Worm (Caenorhabditis elegans) whole organism, young adult: Measurements from ENCODE around the gene C15H9.3.

Source experiments
- B0019.2 ChIP-seq: fragments of 200-800 bp; sonication (Bioruptor generic); conservative IDR thresholded peaks from 2 replicates; pipeline ENCODE4 v1.3.6; 2022; ENCODE audit warnings: missing genetic modification reagents, missing genetic modification characterization, missing compliant biosample characterization
- B0261.1 ChIP-seq: sonication (generic microtip); optimal IDR thresholded peaks from 2 replicates; lab custom pipeline; 2016; ENCODE audit warnings: mild to moderate bottlenecking, missing genetic modification characterization, moderate library complexity, missing compliant biosample characterization
- C06A6.2 ChIP-seq: fragments of 200-800 bp; sonication (Bioruptor generic); conservative IDR thresholded peaks from 2 replicates; pipeline ENCODE4 v1.3.6; 2022; ENCODE audit warnings: missing genetic modification characterization, missing compliant biosample characterization
- C17E4.6 ChIP-seq: fragments of 200-800 bp; sonication (Bioruptor generic); IDR thresholded peaks from 2 replicates; pipeline ENCODE4 v1.3.6; 2022; ENCODE audit warnings: missing genetic modification reagents, missing genetic modification characterization, missing compliant biosample characterization
- F10E7.11 ChIP-seq: sonication (generic microtip); optimal IDR thresholded peaks from 2 replicates; lab custom pipeline; 2017; ENCODE audit warnings: mild to moderate bottlenecking, missing genetic modification characterization, moderate library complexity, missing compliant biosample characterization
- F23B12.7 ChIP-seq: sonication (generic microtip); optimal IDR thresholded peaks from 2 replicates; lab custom pipeline; 2017; ENCODE audit warnings: missing genetic modification characterization, mild to moderate bottlenecking, missing compliant biosample characterization, antibody characterized with exemption, moderate library complexity; ENCODE audit not compliant: insufficient read depth
- F33H1.4 ChIP-seq: fragments of 200-800 bp; sonication (Bioruptor generic); IDR thresholded peaks from 2 replicates; pipeline ENCODE4 v1.3.6; 2022; ENCODE audit warnings: missing genetic modification reagents, missing genetic modification characterization, missing compliant biosample characterization
- F37B4.10 ChIP-seq: fragments of 200-800 bp; sonication (Bioruptor generic); IDR thresholded peaks from 2 replicates; pipeline ENCODE4 v1.3.6; 2022; ENCODE audit warnings: missing genetic modification characterization, missing compliant biosample characterization
- K11D2.4 ChIP-seq: fragments of 200-800 bp; sonication (Bioruptor generic); IDR thresholded peaks from 2 replicates; pipeline ENCODE4 v1.3.6; 2022; ENCODE audit warnings: missing genetic modification reagents, missing genetic modification characterization, missing compliant biosample characterization
- K12H6.12 ChIP-seq: fragments of 200-800 bp; sonication (Bioruptor generic); optimal IDR thresholded peaks from 2 replicates; lab custom pipeline; 2018; ENCODE audit warnings: mild to moderate bottlenecking, missing genetic modification characterization, missing compliant biosample characterization
- T26A5.8 ChIP-seq: sonication (generic microtip); optimal IDR thresholded peaks from 2 replicates; lab custom pipeline; 2016; ENCODE audit warnings: missing genetic modification characterization, missing compliant biosample characterization
- Y53F4B.3 ChIP-seq: fragments of 200-800 bp; sonication (Bioruptor generic); IDR thresholded peaks from 2 replicates; pipeline ENCODE4 v1.3.6; 2022; ENCODE audit warnings: missing genetic modification reagents, missing genetic modification characterization, missing compliant biosample characterization
- Y56A3A.18 ChIP-seq: fragments of 200-800 bp; sonication (Bioruptor generic); IDR thresholded peaks from 2 replicates; pipeline ENCODE4 v1.3.6; 2022; ENCODE audit warnings: missing genetic modification reagents, missing genetic modification characterization, missing compliant biosample characterization
- ZK185.1 ChIP-seq: sonication (generic microtip); optimal IDR thresholded peaks from 2 replicates; lab custom pipeline; 2016; ENCODE audit warnings: mild to moderate bottlenecking, missing genetic modification characterization, missing compliant biosample characterization; ENCODE audit not compliant: poor library complexity, severe bottlenecking
- athp-1 ChIP-seq: sonication (generic microtip); optimal IDR thresholded peaks from 2 replicates; lab custom pipeline; 2017; ENCODE audit warnings: mild to moderate bottlenecking, missing genetic modification characterization, missing compliant biosample characterization
- attf-5 ChIP-seq: fragments of 200-800 bp; sonication (Bioruptor generic); optimal IDR thresholded peaks from 2 replicates; lab custom pipeline; 2018; ENCODE audit warnings: mild to moderate bottlenecking, missing genetic modification characterization, missing compliant biosample characterization
- attf-6 ChIP-seq: fragments of 200-800 bp; sonication (Bioruptor generic); IDR thresholded peaks from 2 replicates; pipeline ENCODE4 v1.3.6; 2022; ENCODE audit warnings: missing genetic modification reagents, missing genetic modification characterization, missing compliant biosample characterization
- bed-2 ChIP-seq: fragments of 200-800 bp; sonication (Bioruptor generic); IDR thresholded peaks from 2 replicates; pipeline ENCODE4 v1.3.6; 2022; ENCODE audit warnings: missing genetic modification reagents, missing genetic modification characterization, missing compliant biosample characterization
- dpl-1 ChIP-seq: fragments of 150-350 bp; optimal IDR thresholded peaks from 2 replicates; lab custom pipeline; 2014; ENCODE audit warnings: missing biosample characterization, missing genetic modification reagents, missing genetic modification characterization
- egl-44 ChIP-seq: fragments of 200-800 bp; sonication (Bioruptor generic); IDR thresholded peaks from 2 replicates; pipeline ENCODE4 v1.3.6; 2022; ENCODE audit warnings: missing genetic modification reagents, missing genetic modification characterization, missing compliant biosample characterization
- egrh-3 ChIP-seq: fragments of 200-800 bp; sonication (Bioruptor generic); IDR thresholded peaks from 2 replicates; pipeline ENCODE4 v1.3.6; 2022; ENCODE audit warnings: missing genetic modification reagents, missing genetic modification characterization, missing compliant biosample characterization
- ekl-4 ChIP-seq: fragments of 200-800 bp; sonication (Bioruptor generic); IDR thresholded peaks from 2 replicates; pipeline ENCODE4 v1.3.6; 2022; ENCODE audit warnings: missing genetic modification reagents, missing genetic modification characterization, missing compliant biosample characterization
- gei-17 ChIP-seq: fragments of 200-800 bp; sonication (Bioruptor generic); optimal IDR thresholded peaks from 2 replicates; lab custom pipeline; 2018; ENCODE audit warnings: mild to moderate bottlenecking, missing genetic modification characterization, missing compliant biosample characterization
- hlh-26 ChIP-seq: fragments of 200-800 bp; sonication (Bioruptor generic); conservative IDR thresholded peaks from 2 replicates; pipeline ENCODE4 v1.3.6; 2022; ENCODE audit warnings: missing genetic modification reagents, missing genetic modification characterization, missing compliant biosample characterization
- hmg-20 ChIP-seq: fragments of 200-800 bp; sonication (Bioruptor generic); IDR thresholded peaks from 2 replicates; pipeline ENCODE4 v1.3.6; 2022; ENCODE audit warnings: missing genetic modification reagents, missing genetic modification characterization, missing compliant biosample characterization
- lag-1 ChIP-seq: fragments of 200-800 bp; sonication (Bioruptor generic); IDR thresholded peaks from 2 replicates; pipeline ENCODE4 v1.3.6; 2022; ENCODE audit warnings: missing genetic modification reagents, missing genetic modification characterization, missing compliant biosample characterization
- let-526 ChIP-seq: fragments of 200-800 bp; sonication (Bioruptor generic); IDR thresholded peaks from 2 replicates; pipeline ENCODE4 v1.3.6; 2022; ENCODE audit warnings: missing genetic modification reagents, missing genetic modification characterization, missing compliant biosample characterization
- lin-26 ChIP-seq: fragments of 200-800 bp; sonication (Bioruptor generic); IDR thresholded peaks from 2 replicates; pipeline ENCODE4 v1.3.6; 2022; ENCODE audit warnings: missing genetic modification reagents, missing genetic modification characterization, missing compliant biosample characterization
- lin-35 ChIP-seq, 3 experiments: fragments of 150-350 bp in 2 of 3; sonication (generic microtip) in 1 of 3; optimal IDR thresholded peaks; 2 replicates each; lab custom pipeline; 2014 to 2018; ENCODE audit warnings: missing biosample characterization in 3 of 3, missing genetic modification characterization in 3 of 3, missing genetic modification reagents in 3 of 3
- lin-40 ChIP-seq: sonication (generic microtip); optimal IDR thresholded peaks from 2 replicates; lab custom pipeline; 2016; ENCODE audit warnings: missing genetic modification characterization, mild to moderate bottlenecking, missing compliant biosample characterization, missing genotype, missing genetic modification reagents
- mxl-1 ChIP-seq: sonication (generic microtip); optimal IDR thresholded peaks from 2 replicates; lab custom pipeline; 2016; ENCODE audit warnings: missing genetic modification characterization, missing compliant biosample characterization
- nfya-2 ChIP-seq: fragments of 200-800 bp; sonication (Bioruptor generic); IDR thresholded peaks from 2 replicates; pipeline ENCODE4 v1.3.6; 2022; ENCODE audit warnings: missing genetic modification reagents, missing genetic modification characterization, missing compliant biosample characterization
- nhr-80 ChIP-seq: sonication (generic microtip); optimal IDR thresholded peaks from 2 replicates; lab custom pipeline; 2016; ENCODE audit warnings: missing genetic modification characterization, missing compliant biosample characterization
- nhr-90 ChIP-seq: sonication (generic microtip); optimal IDR thresholded peaks from 2 replicates; lab custom pipeline; 2016; ENCODE audit warnings: missing genotype, mild to moderate bottlenecking, missing genetic modification characterization, missing compliant biosample characterization
- pbrm-1 ChIP-seq: fragments of 200-800 bp; sonication (Bioruptor generic); IDR thresholded peaks from 2 replicates; pipeline ENCODE4 v1.3.6; 2022; ENCODE audit warnings: missing genetic modification reagents, missing genetic modification characterization, missing compliant biosample characterization
- pha-4 ChIP-seq: fragments of 150-350 bp; sonication (generic microtip); optimal IDR thresholded peaks from 2 replicates; lab custom pipeline; 2014; ENCODE audit warnings: missing biosample characterization, missing genetic modification reagents, missing genetic modification characterization
- rec-8 ChIP-seq, 2 experiments: sonication (generic microtip); optimal IDR thresholded peaks; 2 replicates each; lab custom pipeline; 2016; ENCODE audit warnings: mild to moderate bottlenecking in 2 of 2, missing genetic modification characterization in 2 of 2, missing genetic modification reagents in 2 of 2, missing genotype in 2 of 2, missing biosample characterization in 1 of 2, missing compliant biosample characterization in 1 of 2, moderate library complexity in 1 of 2
- sea-2 ChIP-seq: fragments of 200-800 bp; sonication (Bioruptor generic); IDR thresholded peaks from 2 replicates; pipeline ENCODE4 v1.3.6; 2022; ENCODE audit warnings: missing genetic modification characterization, missing compliant biosample characterization
- somi-1 ChIP-seq: fragments of 200-800 bp; sonication (Bioruptor generic); optimal IDR thresholded peaks from 2 replicates; lab custom pipeline; 2018; ENCODE audit warnings: mild to moderate bottlenecking, missing genetic modification characterization, missing compliant biosample characterization
- sptf-2 ChIP-seq: fragments of 200-800 bp; sonication (Bioruptor generic); optimal IDR thresholded peaks from 2 replicates; lab custom pipeline; 2018; ENCODE audit warnings: mild to moderate bottlenecking, missing genetic modification characterization, missing compliant biosample characterization
- tlf-1 ChIP-seq: fragments of 200-800 bp; sonication (Bioruptor generic); optimal IDR thresholded peaks from 2 replicates; lab custom pipeline; 2018; ENCODE audit warnings: mild to moderate bottlenecking, missing genetic modification characterization, missing compliant biosample characterization
- unc-130 ChIP-seq: sonication (generic microtip); optimal IDR thresholded peaks from 2 replicates; lab custom pipeline; 2016; ENCODE audit warnings: missing genetic modification reagents, missing genetic modification characterization, missing compliant biosample characterization
- unc-62 ChIP-seq: fragments of 150-350 bp; optimal IDR thresholded peaks from 2 replicates; lab custom pipeline; 2014; ENCODE audit warnings: missing biosample characterization, missing genetic modification reagents, missing genetic modification characterization
- zfh-2 ChIP-seq: fragments of 200-800 bp; sonication (Bioruptor generic); conservative IDR thresholded peaks from 2 replicates; pipeline ENCODE4 v1.3.6; 2022; ENCODE audit warnings: missing genetic modification reagents, missing genetic modification characterization, missing compliant biosample characterization

Gene C15H9.3

DNA sequence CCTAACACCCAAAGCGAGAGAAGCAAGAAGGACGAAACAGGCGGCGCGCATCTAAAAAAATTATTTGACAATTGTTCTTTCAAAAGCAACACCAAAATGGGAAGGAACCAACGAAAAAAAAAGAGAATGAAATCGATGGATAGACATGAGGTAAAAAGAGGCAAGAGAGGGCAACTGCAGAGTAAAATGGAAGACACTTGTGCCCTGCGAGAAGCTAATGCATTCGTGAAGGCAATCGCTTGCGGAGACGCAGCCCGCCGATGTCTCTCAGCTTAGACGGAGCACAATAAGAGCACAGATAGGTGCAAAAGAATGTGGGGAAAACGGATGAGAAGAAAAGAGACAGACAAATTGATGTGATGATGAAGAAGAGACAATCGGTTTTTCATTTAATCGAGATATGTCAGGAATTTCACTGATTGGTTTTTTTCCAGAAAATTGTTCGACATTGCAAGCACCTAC is 12.7 kb downstream of the C15H9.3 start, which contains the start of gene C15H9.9 (continued):
- TF ChIP-seq Y53F4B.3 (GFP tag; lab: Robert Waterston, UW) = no peak
- no peak for TF ChIP-seq rec-8 (tag; optimal IDR thresholded peaks at IDR 0.05; lab: Kevin White, UChicago)
- TF ChIP-seq F37B4.10 (GFP tag; lab: Robert Waterston, UW) = no peak
- no peak for TF ChIP-seq hmg-20 (GFP tag; lab: Robert Waterston, UW)
- TF ChIP-seq sptf-2 = no peak
- TF ChIP-seq zfh-2 (GFP tag; lab: Robert Waterston, UW) = peak; percentile 53
- TF ChIP-seq gei-17 (GFP tag; lab: Kevin White, UChicago) = no peak
- no peak for TF ChIP-seq K11D2.4
- no peak for TF ChIP-seq T26A5.8 (tag; lab: Kevin White, UChicago)
- no peak for TF ChIP-seq B0019.2
- TF ChIP-seq hlh-26 (GFP tag; lab: Robert Waterston, UW) = no peak
- TF ChIP-seq nfya-2 (GFP tag; lab: Robert Waterston, UW) = no peak
- TF ChIP-seq egrh-3 (GFP tag; lab: Robert Waterston, UW) = no peak
- TF ChIP-seq C06A6.2 (GFP tag; lab: Robert Waterston, UW) = no peak
- no peak for TF ChIP-seq F10E7.11 (tag; lab: Kevin White, UChicago)
- no peak for TF ChIP-seq unc-62
- TF ChIP-seq bed-2 (GFP tag; lab: Robert Waterston, UW) = no peak
- no peak for TF ChIP-seq sea-2 (GFP tag; lab: Robert Waterston, UW)
- TF ChIP-seq attf-6 = no peak
- no peak for TF ChIP-seq pha-4 (tag; lab: Kevin White, UChicago)
- TF ChIP-seq F33H1.4 (GFP tag; lab: Robert Waterston, UW) = no peak
- TF ChIP-seq ZK185.1 (tag; lab: Kevin White, UChicago) = no peak
- no peak for TF ChIP-seq dpl-1 (GFP tag; lab: Kevin White, UChicago)
- no peak for TF ChIP-seq pbrm-1 (GFP tag; lab: Robert Waterston, UW)
- TF ChIP-seq lin-35 (GFP tag; optimal IDR thresholded peaks at IDR 0.05; lab: Kevin White, UChicago) = no peak
- no peak for TF ChIP-seq F23B12.7 (tag; lab: Kevin White, UChicago)
- no peak for TF ChIP-seq let-526 (GFP tag; lab: Robert Waterston, UW)
- 0 out of 2 replicates have a peak, but pooled peaks have one; percentile 22 for TF ChIP-seq C17E4.6 (GFP tag; lab: Robert Waterston, UW)
- no peak for TF ChIP-seq lin-40 (tag; lab: Kevin White, UChicago)
- TF ChIP-seq lag-1 (GFP tag; lab: Robert Waterston, UW) = no peak
- TF ChIP-seq nhr-80 (tag; lab: Kevin White, UChicago) = peak; percentile 34
- no peak for TF ChIP-seq egl-44 (GFP tag; lab: Robert Waterston, UW)
- no peak for TF ChIP-seq ekl-4
- TF ChIP-seq attf-5 (GFP tag; lab: Kevin White, UChicago) = no peak

DNA sequence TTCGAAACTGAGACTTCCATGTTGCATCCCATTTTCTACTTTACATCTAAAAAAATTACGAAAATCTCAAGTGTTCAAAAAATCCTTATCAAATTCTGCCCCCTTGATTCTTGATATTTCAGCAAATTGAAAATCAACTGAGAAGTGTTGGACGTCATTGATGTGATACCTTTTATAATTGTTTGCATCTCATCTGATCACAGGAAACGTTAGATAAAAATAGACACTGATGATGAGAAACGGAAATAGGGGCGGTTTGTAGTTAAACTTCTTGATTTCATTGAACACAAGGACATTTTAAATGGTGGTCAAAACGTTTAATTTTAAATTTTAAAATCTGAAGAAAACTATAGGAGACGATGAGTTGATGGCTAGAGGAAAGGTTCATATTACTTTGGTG is 13.2 kb downstream of the C15H9.3 start:
- TF ChIP-seq B0261.1 (tag; lab: Kevin White, UChicago) (no peak), athp-1 (tag; lab: Kevin White, UChicago) (no peak), Y56A3A.18 (GFP tag; lab: Robert Waterston, UW) (no peak), unc-130 (no peak), lin-35 (GFP tag; optimal IDR thresholded peaks at IDR 0.05; lab: Kevin White, UChicago) (no peak), K12H6.12 (no peak), attf-6 (no peak), nhr-90 (tag; lab: Kevin White, UChicago) (no peak), bed-2 (GFP tag; lab: Robert Waterston, UW) (no peak), somi-1 (no peak), mxl-1 (tag; lab: Kevin White, UChicago) (no peak), lin-26 (GFP tag; lab: Robert Waterston, UW) (no peak), zfh-2 (GFP tag; lab: Robert Waterston, UW) (no peak), tlf-1 (GFP tag; lab: Kevin White, UChicago) (no peak), hmg-20 (GFP tag; lab: Robert Waterston, UW) (no peak)
